Worm (Caenorhabditis elegans): Measurements from ENCODE around the gene such-1.

DNA sequence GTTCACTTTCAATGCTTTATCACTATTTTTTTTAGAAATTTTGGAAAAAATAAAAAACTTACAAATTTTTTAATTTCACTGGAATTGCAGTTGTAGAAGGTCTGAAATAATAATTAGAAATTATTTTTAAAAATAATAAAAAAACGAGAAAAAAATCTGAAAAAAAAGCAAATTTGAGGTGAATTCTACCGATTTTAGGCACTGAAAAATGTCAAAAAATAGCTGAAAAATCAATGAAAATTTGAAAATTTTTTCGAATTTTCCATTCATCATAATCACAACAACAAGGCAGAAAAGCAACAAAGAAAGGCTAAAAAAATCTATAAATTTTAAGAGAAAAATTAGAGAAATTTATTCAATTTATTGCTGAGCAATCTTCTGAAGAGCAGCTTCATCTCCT, 22.9 kb downstream of the such-1 start, which contains the start of gene nars-2:
- TF ChIP-seq egl-27 (tag; optimal IDR thresholded peaks at IDR 0.05) = no peak
- no peak for TF ChIP-seq nhr-28 (tag; optimal IDR thresholded peaks at IDR 0.05)
- no peak for TF ChIP-seq nhr-77 (tag; optimal IDR thresholded peaks at IDR 0.05)
- TF ChIP-seq elt-2 (tag; optimal IDR thresholded peaks at IDR 0.05) = no peak
- no peak for TF ChIP-seq daf-12 (tag; optimal IDR thresholded peaks at IDR 0.05)
- TF ChIP-seq ama-1 (optimal IDR thresholded peaks at IDR 0.05) = no peak
- no peak for TF ChIP-seq ztf-4 (tag; optimal IDR thresholded peaks at IDR 0.05)

Measured in whole organism, L3 larva.